Fruit fly (Drosophila melanogaster) whole organism, embryonic: ENCODE data around the gene Pcd.

Source experiments
- Awh ChIP-seq: fragments of 200-800 bp; sonication (Bioruptor generic); IDR thresholded peaks from 2 replicates; pipeline ENCODE4, ENCODE4 v1.3.6; 2022; ENCODE audit warnings: missing biosample characterization, missing genetic modification characterization
- CG10979 ChIP-seq: fragments of 200-800 bp; sonication (Bioruptor generic); optimal IDR thresholded peaks from 2 replicates; lab custom pipeline; 2018; ENCODE audit warnings: missing biosample characterization, mild to moderate bottlenecking, missing genetic modification characterization, moderate library complexity
- CG11247 ChIP-seq: fragments of 200-800 bp; sonication (Bioruptor generic); IDR thresholded peaks from 2 replicates; pipeline ENCODE4 v1.3.6; 2022; ENCODE audit warnings: missing biosample characterization, missing genetic modification characterization
- CG11695 ChIP-seq: fragments of 200-800 bp; sonication (Bioruptor generic); IDR thresholded peaks from 3 replicates; pipeline ENCODE4 v1.3.6; 2022; ENCODE audit warnings: missing biosample characterization, missing genetic modification characterization
- CG11696 ChIP-seq: fragments of 200-800 bp; sonication (Bioruptor generic); IDR thresholded peaks from 2 replicates; pipeline ENCODE4 v1.3.6; 2022; ENCODE audit warnings: missing biosample characterization, missing genetic modification characterization
- CG14710 ChIP-seq: fragments of 200-800 bp; sonication (Bioruptor generic); optimal IDR thresholded peaks from 3 replicates; lab custom pipeline; 2019; ENCODE audit warnings: missing biosample characterization, mild to moderate bottlenecking, missing genetic modification characterization, moderate library complexity
- CG15269 ChIP-seq: fragments of 200-800 bp; sonication (Bioruptor generic); optimal IDR thresholded peaks from 2 replicates; lab custom pipeline; 2018; ENCODE audit warnings: missing biosample characterization, mild to moderate bottlenecking, missing genetic modification characterization, moderate library complexity
- CG16863 ChIP-seq: fragments of 200-800 bp; sonication (Bioruptor generic); optimal IDR thresholded peaks from 3 replicates; lab custom pipeline; 2016; ENCODE audit warnings: missing biosample characterization, missing genetic modification characterization
- CG17328 ChIP-seq: fragments of 200-800 bp; sonication (Bioruptor generic); IDR thresholded peaks from 2 replicates; pipeline ENCODE4 v1.3.6; 2022; ENCODE audit warnings: missing biosample characterization, missing genetic modification characterization
- CG17385 ChIP-seq: fragments of 200-800 bp; sonication (Bioruptor generic); optimal IDR thresholded peaks from 3 replicates; lab custom pipeline; 2018; ENCODE audit warnings: missing biosample characterization, mild to moderate bottlenecking, missing genetic modification characterization
- CG17612 ChIP-seq: fragments of 200-800 bp; sonication (Bioruptor generic); IDR thresholded peaks from 2 replicates; pipeline ENCODE4 v1.3.6; 2022; ENCODE audit warnings: missing biosample characterization, missing genetic modification characterization
- CG18619 ChIP-seq: fragments of 200-800 bp; sonication (Bioruptor generic); optimal IDR thresholded peaks from 3 replicates; lab custom pipeline; 2017; ENCODE audit warnings: missing biosample characterization, mild to moderate bottlenecking, missing genetic modification characterization
- CG18764 ChIP-seq: fragments of 200-800 bp; sonication (Bioruptor generic); optimal IDR thresholded peaks from 3 replicates; lab custom pipeline; 2016; ENCODE audit warnings: missing biosample characterization, missing genetic modification characterization
- CG30403 ChIP-seq: fragments of 200-800 bp; sonication (Bioruptor generic); optimal IDR thresholded peaks from 3 replicates; lab custom pipeline; 2016; ENCODE audit warnings: missing biosample characterization, missing genetic modification characterization
- CG31224 ChIP-seq: fragments of 200-800 bp; sonication (Bioruptor generic); IDR thresholded peaks from 2 replicates; pipeline ENCODE4 v1.3.6; 2022; ENCODE audit warnings: missing biosample characterization, missing genetic modification characterization
- CG33213 ChIP-seq: fragments of 200-800 bp; sonication (Bioruptor generic); optimal IDR thresholded peaks from 3 replicates; lab custom pipeline; 2016; ENCODE audit warnings: missing biosample characterization, missing genetic modification characterization
- CG3407 ChIP-seq: fragments of 200-800 bp; sonication (Bioruptor generic); optimal IDR thresholded peaks from 2 replicates; lab custom pipeline; 2018; ENCODE audit warnings: missing biosample characterization, mild to moderate bottlenecking, missing genetic modification characterization
- CG42726 ChIP-seq: fragments of 200-800 bp; sonication (Bioruptor generic); IDR thresholded peaks from 2 replicates; pipeline ENCODE4 v1.3.6; 2022; ENCODE audit warnings: missing biosample characterization, missing genetic modification characterization; ENCODE audit not compliant: partially characterized antibody
- CG4424 ChIP-seq: fragments of 200-800 bp; sonication (Bioruptor generic); optimal IDR thresholded peaks from 3 replicates; lab custom pipeline; 2016; ENCODE audit warnings: missing biosample characterization, missing genetic modification characterization
- CG4730 ChIP-seq: fragments of 200-800 bp; sonication (Bioruptor generic); IDR thresholded peaks from 2 replicates; pipeline ENCODE4 v1.3.6; 2022; ENCODE audit warnings: missing biosample characterization, missing genetic modification characterization
- CG7357 ChIP-seq: fragments of 200-800 bp; sonication (Bioruptor generic); IDR thresholded peaks from 3 replicates; pipeline ENCODE4 v1.3.6; 2022; ENCODE audit warnings: missing biosample characterization, missing genetic modification characterization
- CG9437 ChIP-seq: fragments of 200-800 bp; sonication (Bioruptor generic); optimal IDR thresholded peaks from 2 replicates; lab custom pipeline; 2018; ENCODE audit warnings: missing biosample characterization, mild to moderate bottlenecking, missing genetic modification characterization
- CG9727 ChIP-seq: fragments of 200-800 bp; sonication (Bioruptor generic); optimal IDR thresholded peaks from 3 replicates; lab custom pipeline; 2017; ENCODE audit warnings: missing biosample characterization, mild to moderate bottlenecking, missing genetic modification characterization
- D19A ChIP-seq: fragments of 200-800 bp; optimal IDR thresholded peaks from 3 replicates; lab custom pipeline; 2019; ENCODE audit warnings: missing biosample characterization, mild to moderate bottlenecking, missing genetic modification characterization, moderate library complexity
- D19B ChIP-seq: fragments of 200-800 bp; sonication (Bioruptor generic); optimal IDR thresholded peaks from 2 replicates; lab custom pipeline; 2017; ENCODE audit warnings: missing biosample characterization, mild to moderate bottlenecking, missing genetic modification characterization
- Doc3 ChIP-seq: fragments of 200-800 bp; sonication (Bioruptor generic); IDR thresholded peaks from 3 replicates; pipeline ENCODE4 v1.3.6; 2022; ENCODE audit warnings: missing biosample characterization, missing genetic modification characterization; ENCODE audit not compliant: partially characterized antibody
- Drgx ChIP-seq: fragments of 200-800 bp; sonication (Bioruptor generic); IDR thresholded peaks from 2 replicates; pipeline ENCODE4 v1.3.6; 2022; ENCODE audit warnings: missing biosample characterization, missing genetic modification characterization
- Eip74EF ChIP-seq, 2 experiments: fragments of 200-800 bp in 1 of 2; fragments of >200 bp in 1 of 2; sonication (Bioruptor generic) in 1 of 2; optimal IDR thresholded peaks; 2 replicates each; lab custom pipeline; 2017 to 2019; ENCODE audit warnings: missing biosample characterization in 2 of 2, missing genetic modification characterization in 2 of 2, mild to moderate bottlenecking in 1 of 2, moderate library complexity in 1 of 2
- Fer2 ChIP-seq: fragments of 200-800 bp; sonication (Bioruptor generic); optimal IDR thresholded peaks from 2 replicates; lab custom pipeline; 2018; ENCODE audit warnings: missing biosample characterization, mild to moderate bottlenecking, missing genetic modification characterization, moderate library complexity
- Hmx ChIP-seq: fragments of 200-800 bp; sonication (Bioruptor generic); optimal IDR thresholded peaks from 2 replicates; lab custom pipeline; 2016; ENCODE audit warnings: missing biosample characterization, missing genetic modification characterization
- Optix ChIP-seq: fragments of 200-800 bp; sonication (Bioruptor generic); IDR thresholded peaks from 3 replicates; pipeline ENCODE4 v1.3.6; 2022; ENCODE audit warnings: missing biosample characterization, missing genetic modification characterization
- Pdp1 ChIP-seq, 2 experiments: fragments of 200-800 bp; sonication (Bioruptor generic); optimal IDR thresholded peaks; 3 replicates each; lab custom pipeline; 2016; ENCODE audit warnings: missing biosample characterization in 2 of 2, missing genetic modification characterization in 2 of 2, mild to moderate bottlenecking in 1 of 2, moderate library complexity in 1 of 2
- Ptx1 ChIP-seq: fragments of 200-800 bp; sonication (Bioruptor generic); IDR thresholded peaks from 2 replicates; pipeline ENCODE4 v1.3.6; 2022; ENCODE audit warnings: missing biosample characterization, missing genetic modification characterization
- Xrp1 ChIP-seq: fragments of 200-800 bp; sonication (Bioruptor generic); IDR thresholded peaks from 2 replicates; pipeline ENCODE4 v1.3.6; 2022; ENCODE audit warnings: missing biosample characterization, missing genetic modification characterization
- aop ChIP-seq: fragments of 200-800 bp; sonication (Bioruptor generic); IDR thresholded peaks from 2 replicates; pipeline ENCODE4 v1.3.6; 2022; ENCODE audit warnings: missing biosample characterization, missing genetic modification characterization
- ap ChIP-seq: fragments of 200-800 bp; sonication (Bioruptor generic); IDR thresholded peaks from 2 replicates; pipeline ENCODE4 v1.3.6; 2022; ENCODE audit warnings: missing biosample characterization, missing genetic modification characterization
- bab2 ChIP-seq: fragments of 200-800 bp; sonication (Bioruptor generic); optimal IDR thresholded peaks from 2 replicates; lab custom pipeline; 2016; ENCODE audit warnings: missing biosample characterization, missing genetic modification characterization
- croc ChIP-seq: fragments of 200-800 bp; sonication (Bioruptor generic); conservative IDR thresholded peaks from 3 replicates; pipeline ENCODE4 v1.3.6; 2022; ENCODE audit warnings: missing biosample characterization, missing genetic modification characterization
- dan ChIP-seq: fragments of 200-800 bp; sonication (Bioruptor generic); IDR thresholded peaks from 2 replicates; pipeline ENCODE4 v1.3.6; 2022; ENCODE audit warnings: missing biosample characterization, missing genetic modification characterization
- dmrt11E ChIP-seq: fragments of 200-800 bp; sonication (Bioruptor generic); optimal IDR thresholded peaks from 3 replicates; lab custom pipeline; 2018; ENCODE audit warnings: missing biosample characterization, mild to moderate bottlenecking, missing genetic modification characterization, moderate library complexity
- dysf ChIP-seq: fragments of 200-800 bp; sonication (Bioruptor generic); IDR thresholded peaks from 3 replicates; pipeline ENCODE4 v1.3.6; 2022; ENCODE audit warnings: missing biosample characterization, missing genetic modification characterization
- gsb-n ChIP-seq: fragments of 200-800 bp; sonication (Bioruptor generic); optimal IDR thresholded peaks from 3 replicates; lab custom pipeline; 2018; ENCODE audit warnings: missing biosample characterization, mild to moderate bottlenecking, missing genetic modification characterization
- jumu ChIP-seq: fragments of 200-800 bp; sonication (Bioruptor generic); optimal IDR thresholded peaks from 3 replicates; lab custom pipeline; 2016; ENCODE audit warnings: missing biosample characterization, missing genetic modification characterization
- psq ChIP-seq: fragments of 200-800 bp; sonication (Bioruptor generic); optimal IDR thresholded peaks from 2 replicates; lab custom pipeline; 2017; ENCODE audit warnings: missing biosample characterization, missing genetic modification characterization
- pum ChIP-seq: fragments of 200-800 bp; sonication (Bioruptor generic); optimal IDR thresholded peaks from 2 replicates; lab custom pipeline; 2016; ENCODE audit warnings: missing biosample characterization, missing genetic modification characterization
- salm ChIP-seq: fragments of 200-800 bp; sonication (Bioruptor generic); optimal IDR thresholded peaks from 2 replicates; lab custom pipeline; 2018; ENCODE audit warnings: missing biosample characterization, mild to moderate bottlenecking, missing genetic modification characterization
- sens-2 ChIP-seq: fragments of 200-800 bp; sonication (Bioruptor generic); IDR thresholded peaks from 2 replicates; pipeline ENCODE4 v1.3.6; 2022; ENCODE audit warnings: missing biosample characterization, missing genetic modification characterization
- so ChIP-seq: fragments of 200-800 bp; sonication (Bioruptor generic); IDR thresholded peaks from 3 replicates; pipeline ENCODE4 v1.3.6; 2022; ENCODE audit warnings: missing biosample characterization, missing genetic modification characterization
- tna ChIP-seq: fragments of 200-800 bp; sonication (Bioruptor generic); IDR thresholded peaks from 2 replicates; pipeline ENCODE4 v1.3.6; 2022; ENCODE audit warnings: missing biosample characterization, missing genetic modification characterization; ENCODE audit not compliant: partially characterized antibody
- zfh1 ChIP-seq: fragments of 200-800 bp; sonication (Bioruptor generic); IDR thresholded peaks from 3 replicates; pipeline ENCODE4 v1.3.6; 2022; ENCODE audit warnings: missing biosample characterization, missing genetic modification characterization

Gene Pcd

DNA sequence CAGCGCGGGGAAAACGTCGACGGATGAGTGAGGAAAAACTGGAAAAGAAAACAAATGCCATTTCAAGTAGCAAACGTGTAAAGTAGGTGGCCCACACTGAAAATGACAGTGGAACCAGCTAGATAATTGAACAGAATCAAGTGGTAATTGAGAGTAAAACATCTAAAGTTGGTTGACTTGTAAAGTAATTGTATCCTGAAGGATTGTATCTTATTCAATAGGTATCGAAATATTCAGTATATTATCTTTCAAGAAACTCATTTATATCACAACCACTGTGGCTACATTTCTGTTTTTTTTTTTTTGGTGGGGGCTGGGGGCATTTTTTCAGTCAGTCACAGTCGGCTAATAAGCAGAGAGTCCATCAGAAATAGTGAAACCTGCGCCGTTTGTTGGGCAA is 23.7 kb upstream of the Pcd start (continued):
- TF ChIP-seq Pdp1 (GFP tag; optimal IDR thresholded peaks at IDR 0.05; lab: Kevin White, UChicago) (peak in 1 of 2 experiments; percentile 44), CG17612 (no peak), aop (0 out of 2 replicates have a peak, but pooled peaks have one; percentile 11), pum (GFP tag; lab: Kevin White, UChicago) (peak; percentile 60), bab2 (peak; percentile 37), CG9437 (GFP tag; lab: Kevin White, UChicago) (no peak), CG9727 (GFP tag; lab: Kevin White, UChicago) (peak; percentile 25), CG31224 (GFP tag; lab: Robert Waterston, UW) (0 out of 2 replicates have a peak, but pooled peaks have one; percentile 10), CG11696 (GFP tag; lab: Robert Waterston, UW) (0 out of 2 replicates have a peak, but pooled peaks have one; percentile 36), CG4424 (GFP tag; lab: Kevin White, UChicago) (peak; percentile 45), dmrt11E (peak; percentile 37), CG17385 (GFP tag; lab: Kevin White, UChicago) (no peak), ap (no peak), CG11695 (GFP tag; lab: Robert Waterston, UW) (peak; percentile 61; the same call in 2 of the 3 replicates), Drgx (GFP tag; lab: Robert Waterston, UW) (peak; percentile 26; the same call in 1 of the 2 replicates), zfh1 (GFP tag; lab: Robert Waterston, UW) (peak; percentile 72), psq (no peak), gsb-n (tag; lab: Kevin White, UChicago) (peak; percentile 46), D19A (peak; percentile 1), Awh (peak; percentile 65; the same call in 1 of the 2 replicates), dysf (GFP tag; lab: Robert Waterston, UW) (peak; percentile 68; the same call in 2 of the 3 replicates), D19B (GFP tag; lab: Kevin White, UChicago) (no peak), Doc3 (no peak), CG15269 (tag; lab: Kevin White, UChicago) (no peak), CG10979 (peak; percentile 24), CG33213 (GFP tag; lab: Kevin White, UChicago) (no peak), sens-2 (GFP tag; lab: Robert Waterston, UW) (peak; percentile 62; the same call in 1 of the 2 replicates), Eip74EF (GFP tag; optimal IDR thresholded peaks at IDR 0.05; lab: Kevin White, UChicago) (peak in 1 of 2 experiments; percentile 13), CG14710 (tag; lab: Kevin White, UChicago) (no peak), CG18764 (GFP tag; lab: Kevin White, UChicago) (no peak), Optix (GFP tag; lab: Robert Waterston, UW) (peak; percentile 27; the same call in 1 of the 3 replicates), CG4730 (GFP tag; lab: Robert Waterston, UW) (no peak), tna (no peak), CG18619 (GFP tag; lab: Kevin White, UChicago) (no peak), Ptx1 (peak; percentile 72), CG30403 (GFP tag; lab: Kevin White, UChicago) (peak; percentile 38), CG11247 (0 out of 2 replicates have a peak, but pooled peaks have one; percentile 6), CG3407 (GFP tag; lab: Kevin White, UChicago) (peak; percentile 32), CG42726 (no peak), jumu (GFP tag; lab: Kevin White, UChicago) (peak; percentile 46), CG16863 (peak; percentile 2), so (GFP tag; lab: Robert Waterston, UW) (peak; percentile 26; the same call in 1 of the 3 replicates), salm (tag; lab: Kevin White, UChicago) (peak; percentile 3), CG7357 (GFP tag; lab: Robert Waterston, UW) (peak; percentile 58; the same call in 2 of the 3 replicates), Hmx (GFP tag; lab: Kevin White, UChicago) (no peak), Fer2 (no peak), Xrp1 (GFP tag; lab: Robert Waterston, UW) (peak; percentile 84), dan (GFP tag; lab: Robert Waterston, UW) (peak; percentile 65; the same call in 1 of the 2 replicates), croc (GFP tag; lab: Robert Waterston, UW) (peak; percentile 47; the same call in 2 of the 3 replicates), CG17328 (GFP tag; lab: Robert Waterston, UW) (peak; percentile 53)
